Fruit fly (Drosophila melanogaster) whole organism, pupa: ENCODE data around the gene ND-B17.

Experiments used
- CG10348 ChIP-seq: fragments of 200-800 bp; sonication (Bioruptor generic); IDR thresholded peaks from 2 replicates; pipeline ENCODE4 v1.3.6; 2022; ENCODE audit warnings: missing biosample characterization, missing genetic modification characterization
- CG13204 ChIP-seq: fragments of 200-800 bp; sonication (Bioruptor generic); optimal IDR thresholded peaks from 2 replicates; lab custom pipeline; 2018; ENCODE audit warnings: missing biosample characterization, mild to moderate bottlenecking, missing genetic modification characterization, moderate library complexity
- CG14655 ChIP-seq: fragments of 200-800 bp; sonication (Bioruptor generic); optimal IDR thresholded peaks from 3 replicates; lab custom pipeline; 2017; ENCODE audit warnings: mild to moderate bottlenecking, missing biosample characterization, missing genetic modification reagents, missing genetic modification characterization
- CG15710 ChIP-seq: fragments of 200-800 bp; sonication (Bioruptor generic); optimal IDR thresholded peaks from 2 replicates; lab custom pipeline; 2018; ENCODE audit warnings: missing biosample characterization, mild to moderate bottlenecking, missing genetic modification characterization, moderate library complexity
- CG17806 ChIP-seq: fragments of 200-800 bp; sonication (Bioruptor generic); optimal IDR thresholded peaks from 2 replicates; lab custom pipeline; 2018; ENCODE audit warnings: missing biosample characterization, mild to moderate bottlenecking, missing genetic modification characterization, moderate library complexity
- CG8159 ChIP-seq: fragments of 200-800 bp; sonication (Bioruptor generic); optimal IDR thresholded peaks from 3 replicates; lab custom pipeline; 2018; ENCODE audit warnings: missing biosample characterization, mild to moderate bottlenecking, missing genetic modification characterization, moderate library complexity
- CG9948 ChIP-seq: fragments of 200-800 bp; sonication (Bioruptor generic); optimal IDR thresholded peaks from 2 replicates; lab custom pipeline; 2018; ENCODE audit warnings: missing biosample characterization, mild to moderate bottlenecking, missing genetic modification characterization, moderate library complexity
- EcR ChIP-seq: fragments of 200-800 bp; sonication (Bioruptor generic); optimal IDR thresholded peaks from 3 replicates; lab custom pipeline; 2019; ENCODE audit warnings: missing biosample characterization, missing genetic modification characterization, mild to moderate bottlenecking, moderate library complexity, missing genetic modification reagents
- Ets98B ChIP-seq: fragments of 200-800 bp; sonication (Bioruptor generic); IDR thresholded peaks from 2 replicates; pipeline ENCODE4 v1.3.6; 2022; ENCODE audit warnings: missing biosample characterization, missing genetic modification characterization
- Pif1A ChIP-seq: fragments of 200-800 bp; sonication (Bioruptor generic); optimal IDR thresholded peaks from 3 replicates; lab custom pipeline; 2016; ENCODE audit warnings: missing biosample characterization, missing genetic modification characterization
- Pif1B ChIP-seq: fragments of 200-800 bp; sonication (Bioruptor generic); optimal IDR thresholded peaks from 3 replicates; lab custom pipeline; 2016; ENCODE audit warnings: missing biosample characterization, missing genetic modification characterization
- Snoo ChIP-seq: fragments of 200-800 bp; sonication (Bioruptor generic); optimal IDR thresholded peaks from 3 replicates; lab custom pipeline; 2017; ENCODE audit warnings: missing biosample characterization, mild to moderate bottlenecking, missing genetic modification characterization, inconsistent platforms
- gl ChIP-seq: fragments of 200-800 bp; sonication (Bioruptor generic); optimal IDR thresholded peaks from 2 replicates; lab custom pipeline; 2018; ENCODE audit warnings: missing biosample characterization, mild to moderate bottlenecking, missing genetic modification characterization

DNA sequence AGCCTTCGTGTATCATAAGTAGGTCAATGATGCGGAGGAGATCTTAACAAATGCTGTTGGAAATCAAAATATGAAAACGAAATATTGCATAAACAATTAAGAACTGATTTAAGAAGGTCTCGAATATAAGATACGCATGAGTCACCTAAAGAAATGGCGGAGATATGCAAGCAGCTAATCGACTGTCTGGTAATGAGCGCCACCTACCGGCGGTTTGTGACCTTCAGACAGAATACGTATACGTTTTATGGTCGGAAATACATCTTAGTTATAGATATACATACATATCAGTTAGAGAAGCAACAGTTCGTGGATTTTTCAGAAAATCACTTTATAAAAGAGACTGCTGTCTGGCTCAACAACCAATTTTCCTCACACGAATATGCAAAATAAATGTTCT lies 32.1 kb upstream of the ND-B17 start:
- TF ChIP-seq Pif1B (GFP tag; lab: Kevin White, UChicago) (no peak), CG17806 (tag; lab: Kevin White, UChicago) (no peak), CG15710 (no peak), CG10348 (no peak), CG14655 (GFP tag; lab: Kevin White, UChicago) (no peak), Ets98B (GFP tag; lab: Robert Waterston, UW) (no peak), Snoo (tag; lab: Kevin White, UChicago) (no peak), CG9948 (tag; lab: Kevin White, UChicago) (no peak), EcR (no peak), Pif1A (no peak), CG13204 (GFP tag; lab: Kevin White, UChicago) (no peak), gl (tag; lab: Kevin White, UChicago) (no peak), CG8159 (tag; lab: Kevin White, UChicago) (no peak)
